Worm (Caenorhabditis elegans): ENCODE data around the gene K08H2.5.

ce11 chrX:13232259-13232658 lies 9.9 kb downstream of the K08H2.5 start, which contains the start of gene bgnt-1.5:
- TF ChIP-seq elt-3 (tag; optimal IDR thresholded peaks at IDR 0.05) (no peak), nhr-28 (tag; optimal IDR thresholded peaks at IDR 0.05) (no peak), nhr-84 (tag; optimal IDR thresholded peaks at IDR 0.05) (no peak), rnt-1 (tag; optimal IDR thresholded peaks at IDR 0.05) (no peak), ces-1 (GFP tag; optimal IDR thresholded peaks at IDR 0.05) (no peak), fkh-10 (GFP tag; optimal IDR thresholded peaks at IDR 0.05) (no peak)
